Worm (Caenorhabditis elegans) whole organism, early embryonic: ENCODE data around the gene swm-1.

Source experiments
- B0310.2 ChIP-seq: sonication (generic microtip); optimal IDR thresholded peaks from 2 replicates; lab custom pipeline; 2016; ENCODE audit warnings: mild to moderate bottlenecking, missing genetic modification characterization, missing compliant biosample characterization
- aly-1 ChIP-seq: sonication (generic microtip); optimal IDR thresholded peaks from 2 replicates; lab custom pipeline; 2016; ENCODE audit warnings: missing genetic modification characterization, missing compliant biosample characterization
- ama-1 ChIP-seq: fragments of 150-350 bp; optimal IDR thresholded peaks from 2 replicates; lab custom pipeline; 2014
- ceh-13 ChIP-seq: fragments of 200-800 bp; sonication (Bioruptor generic); optimal IDR thresholded peaks from 2 replicates; lab custom pipeline; 2018; ENCODE audit warnings: mild to moderate bottlenecking, missing genetic modification characterization, missing compliant biosample characterization
- ets-7 ChIP-seq: sonication (generic microtip); optimal IDR thresholded peaks from 2 replicates; lab custom pipeline; 2016; ENCODE audit warnings: missing genotype, missing genetic modification characterization, missing compliant biosample characterization
- flt-1 ChIP-seq: fragments of 200-800 bp; sonication (Bioruptor generic); IDR thresholded peaks from 2 replicates; pipeline ENCODE4 v1.3.6; 2022; ENCODE audit warnings: missing genetic modification characterization, missing compliant biosample characterization
- hmbx-1 ChIP-seq: sonication (generic microtip); optimal IDR thresholded peaks from 2 replicates; lab custom pipeline; 2016; ENCODE audit warnings: mild to moderate bottlenecking, missing genetic modification characterization, missing compliant biosample characterization
- hnd-1 ChIP-seq: sonication (generic microtip); optimal IDR thresholded peaks from 2 replicates; lab custom pipeline; 2016; ENCODE audit warnings: missing genetic modification characterization, missing compliant biosample characterization
- pes-1 ChIP-seq: fragments of 200-800 bp; sonication (Bioruptor generic); IDR thresholded peaks from 2 replicates; pipeline ENCODE4 v1.3.6; 2022; ENCODE audit warnings: missing genetic modification reagents, missing genetic modification characterization, missing compliant biosample characterization
- scrt-1 ChIP-seq: fragments of 200-800 bp; sonication (Bioruptor generic); IDR thresholded peaks from 2 replicates; pipeline ENCODE4 v1.3.6; 2022; ENCODE audit warnings: missing genetic modification characterization, missing compliant biosample characterization
- sea-1 ChIP-seq: fragments of 200-800 bp; sonication (Bioruptor generic); conservative IDR thresholded peaks from 2 replicates; pipeline ENCODE4 v1.3.6; 2022; ENCODE audit warnings: missing genetic modification characterization, missing compliant biosample characterization
- tbx-11 ChIP-seq: fragments of 200-800 bp; sonication (Bioruptor generic); IDR thresholded peaks from 2 replicates; pipeline ENCODE4 v1.3.6; 2022; ENCODE audit warnings: missing genetic modification characterization, missing compliant biosample characterization
- tbx-37 ChIP-seq: fragments of 200-800 bp; sonication (Bioruptor generic); conservative IDR thresholded peaks from 2 replicates; pipeline ENCODE4 v1.3.6; 2022; ENCODE audit warnings: missing genetic modification reagents, missing genetic modification characterization, missing compliant biosample characterization
- tra-4 ChIP-seq: sonication (generic microtip); optimal IDR thresholded peaks from 2 replicates; lab custom pipeline; 2017; ENCODE audit warnings: missing genetic modification characterization, missing compliant biosample characterization

DNA sequence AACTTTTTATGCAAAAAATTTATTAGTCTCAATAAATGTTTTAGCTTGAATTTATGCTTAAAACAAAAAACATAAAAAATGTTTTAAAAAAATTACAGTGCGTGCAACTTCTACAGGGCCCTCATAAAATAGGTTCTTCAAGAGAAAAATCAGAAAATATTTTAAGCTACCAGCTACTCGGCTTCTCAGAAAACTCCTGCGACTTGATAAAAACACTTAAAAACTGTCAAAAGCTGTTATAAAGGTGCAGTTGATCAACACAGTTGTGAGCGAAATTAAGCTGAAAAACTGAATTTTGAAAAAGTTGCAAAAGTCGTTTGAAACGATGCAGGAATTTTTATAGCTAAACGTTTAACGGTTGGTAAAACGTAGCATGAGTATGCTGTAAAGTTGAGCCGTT is 34.1 kb upstream of the swm-1 start:
- TF ChIP-seq scrt-1 (GFP tag; lab: Robert Waterston, UW): no peak
- peak; percentile 27; the same call in 1 of the 2 replicates for TF ChIP-seq tbx-11 (GFP tag; lab: Robert Waterston, UW)
- no peak for TF ChIP-seq ceh-13
- no peak for TF ChIP-seq aly-1 (tag; lab: Kevin White, UChicago)
- TF ChIP-seq flt-1 (GFP tag; lab: Robert Waterston, UW): no peak; the same call in 1 of the 2 replicates
- no peak for TF ChIP-seq ets-7
- no peak for TF ChIP-seq tra-4 (tag; lab: Kevin White, UChicago)
- TF ChIP-seq ama-1 (lab: Kevin White, UChicago): peak; percentile 94
- 0 out of 2 replicates have a peak, but pooled peaks have one; percentile 39 for TF ChIP-seq pes-1
- no peak for TF ChIP-seq B0310.2 (tag; lab: Kevin White, UChicago)
- TF ChIP-seq hmbx-1 (tag; lab: Kevin White, UChicago): no peak
- TF ChIP-seq hnd-1 (tag; lab: Kevin White, UChicago): peak; percentile 54
- peak; percentile 95 for TF ChIP-seq sea-1 (GFP tag; lab: Robert Waterston, UW)
- TF ChIP-seq tbx-37: no peak
